Worm (Caenorhabditis elegans) whole organism, L4 larva: ENCODE results near the gene hrg-1.
A peak's percentile ranks its signal among the peaks of the same experiment; 100 is the strongest.

Experiments
- Y5F2A.4 ChIP-seq: fragments of 200-800 bp; sonication (Bioruptor generic); optimal IDR thresholded peaks from 2 replicates; lab custom pipeline; 2018; ENCODE audit warnings: mild to moderate bottlenecking, missing genetic modification characterization, missing compliant biosample characterization
- dpl-1 ChIP-seq: fragments of 150-350 bp; optimal IDR thresholded peaks from 2 replicates; lab custom pipeline; 2014; ENCODE audit warnings: missing biosample characterization, missing genetic modification reagents, missing genetic modification characterization
- lin-39 ChIP-seq: fragments of 150-350 bp; optimal IDR thresholded peaks from 2 replicates; lab custom pipeline; 2014; ENCODE audit warnings: missing biosample characterization, missing genetic modification reagents, missing genetic modification characterization
- nhr-11 ChIP-seq: fragments of 150-350 bp; optimal IDR thresholded peaks from 2 replicates; lab custom pipeline; 2014; ENCODE audit warnings: missing biosample characterization, missing genetic modification characterization
- nhr-237 ChIP-seq: sonication (generic microtip); optimal IDR thresholded peaks from 2 replicates; lab custom pipeline; 2017; ENCODE audit warnings: missing biosample characterization, missing genetic modification characterization

DNA sequence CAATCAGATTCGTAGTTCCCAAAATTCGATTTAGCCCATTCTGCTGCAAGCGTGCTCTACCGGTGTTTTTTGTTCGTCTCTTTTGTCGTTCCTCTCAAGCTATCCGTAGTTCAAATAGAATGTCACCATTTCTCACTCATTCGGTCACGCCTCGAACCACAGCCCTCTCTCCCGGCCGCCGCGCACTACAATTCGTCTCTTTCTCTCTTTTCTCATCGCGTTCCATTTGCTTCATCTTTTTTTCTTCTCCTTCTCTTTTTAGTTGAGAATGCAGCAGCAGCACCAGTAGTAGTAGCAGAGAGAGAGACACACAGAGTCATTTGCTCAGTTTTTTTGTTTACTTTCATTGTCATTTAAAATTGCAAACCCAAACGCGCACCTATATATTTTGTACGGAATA, at the start of gene hrg-1:
- TF ChIP-seq nhr-237 (tag; lab: Kevin White, UChicago) (no peak), lin-39 (tag; lab: Kevin White, UChicago) (no peak), Y5F2A.4 (GFP tag; lab: Kevin White, UChicago) (no peak), dpl-1 (GFP tag; lab: Kevin White, UChicago) (peak; percentile 13), nhr-11 (tag; lab: Kevin White, UChicago) (peak; percentile 73)
